Worm (Caenorhabditis elegans) whole organism, young adult: ENCODE data around the gene madf-9.

Experiments
- ceh-79 ChIP-seq: sonication (generic microtip); optimal IDR thresholded peaks from 2 replicates; lab custom pipeline; 2017; ENCODE audit warnings: mild to moderate bottlenecking, missing genetic modification characterization, missing compliant biosample characterization
- nhr-90 ChIP-seq: sonication (generic microtip); optimal IDR thresholded peaks from 2 replicates; lab custom pipeline; 2016; ENCODE audit warnings: missing genotype, mild to moderate bottlenecking, missing genetic modification characterization, missing compliant biosample characterization
- snpc-3.4 ChIP-seq: sonication (generic microtip); optimal IDR thresholded peaks from 2 replicates; lab custom pipeline; 2017; ENCODE audit warnings: missing genetic modification characterization, mild to moderate bottlenecking, missing compliant biosample characterization, antibody characterized with exemption, moderate library complexity, missing genotype, missing genetic modification reagents

DNA sequence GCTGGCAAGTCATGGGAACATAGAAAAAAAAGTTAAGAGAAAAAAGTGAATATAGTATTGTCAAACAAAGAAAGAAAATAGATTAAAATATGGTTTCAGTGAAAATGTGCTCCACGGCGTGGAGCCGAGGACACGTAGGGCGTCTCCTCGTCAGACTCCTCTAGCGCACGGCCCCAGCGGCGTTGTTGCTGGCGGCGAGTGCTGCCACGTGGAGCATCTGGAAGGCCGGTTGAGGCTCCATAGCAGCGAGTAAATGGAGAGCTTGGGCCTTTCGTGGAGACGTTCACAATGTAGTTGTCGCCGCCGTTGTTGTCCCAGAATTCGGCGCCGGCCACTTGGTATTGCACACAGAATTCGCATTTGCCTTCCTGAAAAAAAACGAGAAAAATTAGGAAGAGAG, 8.6 kb downstream of the madf-9 start:
- no peak for TF ChIP-seq snpc-3.4 (tag; lab: Kevin White, UChicago)
- TF ChIP-seq ceh-79 (tag; lab: Kevin White, UChicago) = no peak
- TF ChIP-seq nhr-90 (tag; lab: Kevin White, UChicago) = no peak
